Worm (Caenorhabditis elegans) whole organism, early embryonic: ENCODE data around the gene F02H6.6.

Experiments used
- ama-1 ChIP-seq: fragments of 150-350 bp; optimal IDR thresholded peaks from 2 replicates; lab custom pipeline; 2014
- hmg-4 ChIP-seq: fragments of 200-800 bp; sonication (Bioruptor generic); optimal IDR thresholded peaks from 2 replicates; lab custom pipeline; 2018; ENCODE audit warnings: mild to moderate bottlenecking, missing genetic modification characterization, missing compliant biosample characterization
- scrt-1 ChIP-seq: fragments of 200-800 bp; sonication (Bioruptor generic); IDR thresholded peaks from 2 replicates; pipeline ENCODE4 v1.3.6; 2022; ENCODE audit warnings: missing genetic modification characterization, missing compliant biosample characterization

DNA sequence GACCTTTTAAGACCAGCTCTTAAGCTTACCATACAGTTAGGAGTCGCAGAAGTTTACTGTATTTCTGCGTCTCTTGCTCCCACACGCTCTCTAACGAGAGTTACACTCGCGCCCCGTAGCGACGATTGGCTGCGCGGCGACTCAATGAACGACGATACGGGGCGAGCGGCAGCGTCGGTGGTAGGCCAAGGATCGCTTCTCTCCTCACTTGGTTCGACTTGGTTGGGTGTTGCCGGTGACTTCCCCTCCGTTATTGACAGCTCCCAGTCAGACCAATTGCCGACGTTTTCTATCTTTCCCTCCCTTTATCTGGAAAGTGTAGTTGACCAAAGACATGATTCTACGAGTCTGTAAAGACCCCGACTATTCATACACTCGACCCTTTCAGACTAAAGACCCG is 24.9 kb upstream of the F02H6.6 start:
- TF ChIP-seq ama-1 (lab: Kevin White, UChicago), result no peak
- no peak for TF ChIP-seq scrt-1 (GFP tag; lab: Robert Waterston, UW)
- TF ChIP-seq hmg-4, result no peak
